Fruit fly (Drosophila melanogaster): ENCODE measurements around the gene Abl.

DNA sequence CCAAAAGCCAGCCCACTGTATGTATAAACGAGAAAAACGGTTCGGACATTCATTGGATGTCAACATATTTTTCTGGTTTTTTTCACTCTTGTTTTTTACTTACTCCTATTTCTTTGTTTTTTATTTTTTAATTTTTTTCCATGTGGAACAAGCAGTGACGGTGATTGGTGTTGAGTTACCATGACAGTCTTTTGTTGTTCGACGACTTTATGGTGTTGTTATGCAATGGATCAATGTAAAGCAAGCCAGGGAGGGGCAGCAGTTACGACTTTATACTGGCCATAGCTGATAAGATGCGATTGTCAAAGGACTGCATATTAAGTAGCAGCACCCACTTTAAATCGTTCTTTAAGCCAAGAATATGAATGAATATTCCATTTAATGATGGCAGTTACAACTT lies 41.8 kb upstream of the Abl start:
- TF ChIP-seq CG11617 (GFP tag; optimal IDR thresholded peaks at IDR 0.05) (no peak), kay (GFP tag; ENCODE audit: borderline replicate concordance) (peak; percentile 15), Hr96 (GFP tag; optimal IDR thresholded peaks at IDR 0.05) (no peak), tj (GFP tag; optimal IDR thresholded peaks at IDR 0.05) (no peak), bab1 (GFP tag; optimal IDR thresholded peaks at IDR 0.05) (no peak), cic (GFP tag; optimal IDR thresholded peaks at IDR 0.05) (no peak), CG33017 (tag; optimal IDR thresholded peaks at IDR 0.05) (no peak), Mnt (GFP tag; optimal IDR thresholded peaks at IDR 0.05) (no peak), CG7045 (GFP tag; optimal IDR thresholded peaks at IDR 0.05) (no peak), toe (GFP tag; optimal IDR thresholded peaks at IDR 0.05) (no peak), ovo (GFP tag; optimal IDR thresholded peaks at IDR 0.05) (no peak), Clk (GFP tag; optimal IDR thresholded peaks at IDR 0.05) (no peak), pad (GFP tag; optimal IDR thresholded peaks at IDR 0.05) (no peak), CG1620 (GFP tag; optimal IDR thresholded peaks at IDR 0.05) (no peak)
